Worm (Caenorhabditis elegans) whole organism, L4/young adult: ENCODE measurements around the gene E02H1.5.

Source experiments
- W03F9.2 ChIP-seq: fragments of 150-350 bp; optimal IDR thresholded peaks from 2 replicates; lab custom pipeline; 2014; ENCODE audit warnings: missing biosample characterization, missing genetic modification characterization
- him-1 ChIP-seq: sonication (generic microtip); optimal IDR thresholded peaks from 2 replicates; lab custom pipeline; 2016; ENCODE audit warnings: missing genotype, missing genetic modification reagents, missing genetic modification characterization, missing compliant biosample characterization

DNA sequence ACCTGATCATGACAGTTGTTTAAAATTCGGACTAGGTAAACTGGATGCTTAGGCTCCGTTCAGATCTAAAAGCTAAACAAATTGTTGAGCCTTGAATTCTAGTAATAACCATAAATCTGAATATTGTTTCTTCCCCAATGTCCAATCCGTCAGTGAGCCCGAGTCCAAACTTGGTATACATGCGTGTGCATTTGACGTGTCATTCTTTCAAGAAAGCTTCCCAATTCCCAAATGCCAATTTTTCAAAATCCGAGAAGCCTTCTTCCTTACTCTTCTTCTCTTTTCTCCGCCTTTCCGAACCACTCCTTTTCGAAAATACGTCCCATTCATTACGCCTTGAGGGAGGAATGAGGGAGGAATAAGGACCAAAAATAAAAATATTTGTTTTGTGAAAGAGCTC is 18.3 kb upstream of the E02H1.5 start:
- TF ChIP-seq him-1 (tag; lab: Kevin White, UChicago) (no peak), W03F9.2 (tag; lab: Kevin White, UChicago) (no peak)
